Worm (Caenorhabditis elegans): ENCODE data around the gene C07G1.15.

C07G1.15 gene

ce11 chrIV:8154966-8155365, 14.8 kb upstream of the C07G1.15 start:
- TF ChIP-seq lin-1 (GFP tag; IDR thresholded peaks at IDR 0.05) (no peak), hif-1 (tag; optimal IDR thresholded peaks at IDR 0.05) (no peak), nhr-48 (tag; optimal IDR thresholded peaks at IDR 0.05) (no peak), unc-62 (GFP tag; optimal IDR thresholded peaks at IDR 0.05 in 1 of 2) (peak in 1 of 2 experiments; percentile 66), unc-62 (tag; optimal IDR thresholded peaks at IDR 0.05) (no peak), mes-2 (tag; optimal IDR thresholded peaks at IDR 0.05; ENCODE audit: poor library complexity, severe bottlenecking) (peak; percentile 28), zip-2 (tag; optimal IDR thresholded peaks at IDR 0.05) (no peak), aha-1 (tag) (peak; percentile 54)

ce11 chrIV:8157161-8157560, 12.6 kb upstream of the C07G1.15 start, which contains the start of gene B0218.5:
TSS of gene B0218.5 (minus strand) at chrIV:8157261.
- TF ChIP-seq mxl-3 (GFP tag; optimal IDR thresholded peaks at IDR 0.05) (no peak), dmd-8 (GFP tag; IDR thresholded peaks at IDR 0.05) (no peak), Y5F2A.4 (GFP tag; optimal IDR thresholded peaks at IDR 0.05) (no peak), hif-1 (tag; optimal IDR thresholded peaks at IDR 0.05) (no peak), egl-27 (tag; optimal IDR thresholded peaks at IDR 0.05) (no peak), hlh-30 (tag; optimal IDR thresholded peaks at IDR 0.05; ENCODE audit: insufficient read depth) (no peak), daf-19 (GFP tag; conservative IDR thresholded peaks at IDR 0.05) (no peak), nhr-6 (tag; optimal IDR thresholded peaks at IDR 0.05) (no peak), nhr-10 (tag; optimal IDR thresholded peaks at IDR 0.05) (no peak), T20F7.1 (GFP tag; optimal IDR thresholded peaks at IDR 0.05) (no peak), nhr-41 (GFP tag; IDR thresholded peaks at IDR 0.05) (no peak), ceh-28 (tag; optimal IDR thresholded peaks at IDR 0.05) (no peak), daf-16 (GFP tag; optimal IDR thresholded peaks at IDR 0.05) (no peak), daf-16 (tag; optimal IDR thresholded peaks at IDR 0.05) (no peak), mes-2 (tag; optimal IDR thresholded peaks at IDR 0.05; ENCODE audit: poor library complexity, severe bottlenecking) (no peak), set-16 (GFP tag; IDR thresholded peaks at IDR 0.05) (no peak), Y75B8A.6 (GFP tag; IDR thresholded peaks at IDR 0.05) (no peak), tra-1 (GFP tag; IDR thresholded peaks at IDR 0.05) (no peak), T26A8.4 (GFP tag; IDR thresholded peaks at IDR 0.05) (no peak)

ce11 chrIV:8159087-8159486, 10.7 kb upstream of the C07G1.15 start, which contains the start of gene faah-1:
TSS of gene faah-1 (plus strand) at chrIV:8159387.
- TF ChIP-seq ZK337.2 (GFP tag; IDR thresholded peaks at IDR 0.05) (no peak), jun-1 (tag; optimal IDR thresholded peaks at IDR 0.05) (no peak), F44E2.7 (GFP tag; IDR thresholded peaks at IDR 0.05) (no peak), lsy-2 (tag; optimal IDR thresholded peaks at IDR 0.05) (no peak), lin-15B (tag; optimal IDR thresholded peaks at IDR 0.05) (no peak), nhr-42 (GFP tag; IDR thresholded peaks at IDR 0.05) (no peak), lim-7 (GFP tag; IDR thresholded peaks at IDR 0.05) (no peak), ztf-11 (tag; optimal IDR thresholded peaks at IDR 0.05) (no peak), T26A8.4 (GFP tag; IDR thresholded peaks at IDR 0.05) (no peak), nhr-48 (tag; optimal IDR thresholded peaks at IDR 0.05) (no peak), zip-11 (GFP tag; IDR thresholded peaks at IDR 0.05) (no peak), nhr-28 (tag; optimal IDR thresholded peaks at IDR 0.05) (no peak), gei-8 (GFP tag; optimal IDR thresholded peaks at IDR 0.05) (no peak), nhr-6 (tag; optimal IDR thresholded peaks at IDR 0.05) (no peak), daf-8 (GFP tag; IDR thresholded peaks at IDR 0.05) (no peak), nhr-11 (tag; optimal IDR thresholded peaks at IDR 0.05) (no peak), F37D6.2 (tag; optimal IDR thresholded peaks at IDR 0.05) (no peak), zag-1 (tag; optimal IDR thresholded peaks at IDR 0.05) (no peak), unc-39 (tag; optimal IDR thresholded peaks at IDR 0.05) (no peak)

All from whole organism, L4 larva.